1 fruit fly cellular context compared by ENCODE assay signal in genomic region chr3R:19905932-19906439, dm6.
A peak's percentile ranks its signal among the peaks of the same experiment; 100 is the strongest.
TF ChIP-seq lines count a peak whose summit lies in the region.

No protein-coding gene starts in this region.

TF ChIP-seq in whole organism, embryonic, 481 proteins besides CTCF, POLR2A, EP300 and RAD21 (continued from another document):
- TF ChIP-seq bsh (GFP tag; optimal IDR thresholded peaks at IDR 0.05; lab: Kevin White, UChicago): peak; percentile 34 to 81
- peak; percentile 58 for TF ChIP-seq CG11398 (GFP tag; optimal IDR thresholded peaks at IDR 0.05; lab: Kevin White, UChicago)
- TF ChIP-seq ash1 (GFP tag; optimal IDR thresholded peaks at IDR 0.05; lab: Kevin White, UChicago): no peak
- TF ChIP-seq CG32772 (GFP tag; IDR thresholded peaks at IDR 0.05; lab: Robert Waterston, UW): peak; percentile 81
- TF ChIP-seq MESR4 (GFP tag; optimal IDR thresholded peaks at IDR 0.05; lab: Kevin White, UChicago): peak; percentile 2
- peak; percentile 44 for TF ChIP-seq dm (GFP tag; optimal IDR thresholded peaks at IDR 0.05; lab: Kevin White, UChicago)
- TF ChIP-seq CG16813 (GFP tag; IDR thresholded peaks at IDR 0.05; lab: Robert Waterston, UW; ENCODE audit: partially characterized antibody): 0 out of 3 replicates have a peak, but pooled peaks have one; percentile 4
- TF ChIP-seq cwo (GFP tag; optimal IDR thresholded peaks at IDR 0.05; lab: Kevin White, UChicago): peak; percentile 85
- TF ChIP-seq amos (GFP tag; IDR thresholded peaks at IDR 0.05; lab: Robert Waterston, UW; ENCODE audit: partially characterized antibody): no peak
- TF ChIP-seq Ptx1 (GFP tag; IDR thresholded peaks at IDR 0.05; lab: Robert Waterston, UW): peak; percentile 90
- peak; percentile 82 for TF ChIP-seq CG31441 (GFP tag; IDR thresholded peaks at IDR 0.05; lab: Robert Waterston, UW)
- TF ChIP-seq CG34422 (GFP tag; IDR thresholded peaks at IDR 0.05; lab: Robert Waterston, UW): peak; percentile 85
- peak; percentile 70 for TF ChIP-seq CG17361 (GFP tag; IDR thresholded peaks at IDR 0.05; lab: Robert Waterston, UW)
- peak; percentile 41 for TF ChIP-seq CG10147 (GFP tag; optimal IDR thresholded peaks at IDR 0.05; lab: Kevin White, UChicago)
- peak; percentile 75; the same call in 1 of the 2 replicates for TF ChIP-seq CG16779 (GFP tag; IDR thresholded peaks at IDR 0.05; lab: Robert Waterston, UW)
- peak; percentile 30 for TF ChIP-seq Sry-δ (GFP tag; optimal IDR thresholded peaks at IDR 0.05; lab: Kevin White, UChicago)
- TF ChIP-seq CG30020 (tag; optimal IDR thresholded peaks at IDR 0.05; lab: Kevin White, UChicago): no peak
- peak; percentile 67 for TF ChIP-seq Hr3 (GFP tag; optimal IDR thresholded peaks at IDR 0.05; lab: Kevin White, UChicago)
- TF ChIP-seq D19A (tag; optimal IDR thresholded peaks at IDR 0.05; lab: Kevin White, UChicago): peak; percentile 38
- no peak for TF ChIP-seq CkIIα-i1 (GFP tag; IDR thresholded peaks at IDR 0.05; lab: Robert Waterston, UW)
- TF ChIP-seq CG18619 (GFP tag; optimal IDR thresholded peaks at IDR 0.05; lab: Kevin White, UChicago): peak; percentile 78
- TF ChIP-seq CG14050 (GFP tag; IDR thresholded peaks at IDR 0.05; lab: Robert Waterston, UW): peak; percentile 70
- TF ChIP-seq CG4820 (GFP tag; optimal IDR thresholded peaks at IDR 0.05; lab: Kevin White, UChicago): peak; percentile 49
- peak; percentile 31 for TF ChIP-seq CG15601 (tag; optimal IDR thresholded peaks at IDR 0.05; lab: Kevin White, UChicago)
- TF ChIP-seq btn (GFP tag; optimal IDR thresholded peaks at IDR 0.05; lab: Kevin White, UChicago): no peak
- TF ChIP-seq toy (GFP tag; IDR thresholded peaks at IDR 0.05; lab: Robert Waterston, UW): peak; percentile 75
- TF ChIP-seq stwl (tag; optimal IDR thresholded peaks at IDR 0.05; lab: Kevin White, UChicago): no peak
- peak; percentile 75 for TF ChIP-seq CG11247 (GFP tag; IDR thresholded peaks at IDR 0.05; lab: Robert Waterston, UW)
- TF ChIP-seq disco-r (GFP tag; optimal IDR thresholded peaks at IDR 0.05; lab: Kevin White, UChicago): peak; percentile 46
- TF ChIP-seq ken (GFP tag; IDR thresholded peaks at IDR 0.05; lab: Robert Waterston, UW): peak; percentile 68; the same call in 1 of the 3 replicates
- TF ChIP-seq CG11695 (GFP tag; IDR thresholded peaks at IDR 0.05; lab: Robert Waterston, UW): peak; percentile 87; the same call in 2 of the 3 replicates
- no peak for TF ChIP-seq Hmx (GFP tag; optimal IDR thresholded peaks at IDR 0.05; lab: Kevin White, UChicago)
- 0 out of 2 replicates have a peak, but pooled peaks have one; percentile 29 for TF ChIP-seq Doc2 (GFP tag; IDR thresholded peaks at IDR 0.05; lab: Robert Waterston, UW)
- TF ChIP-seq dysf (GFP tag; IDR thresholded peaks at IDR 0.05; lab: Robert Waterston, UW): peak; percentile 91
- peak; percentile 58 for TF ChIP-seq E2f2 (GFP tag; IDR thresholded peaks at IDR 0.05; lab: Robert Waterston, UW)
- TF ChIP-seq CG18011 (GFP tag; optimal IDR thresholded peaks at IDR 0.05; lab: Kevin White, UChicago): peak; percentile 67
- TF ChIP-seq mld (GFP tag; IDR thresholded peaks at IDR 0.05; lab: Robert Waterston, UW; ENCODE audit: partially characterized antibody): no peak
